Worm (Caenorhabditis elegans): Measurements from ENCODE around the gene kvs-1.

ce11 chrX:7750084-7750483 is 43.2 kb upstream of the kvs-1 start:
- TF ChIP-seq flt-1 (GFP tag; IDR thresholded peaks at IDR 0.05), result no peak
- no peak for TF ChIP-seq cog-1 (tag; optimal IDR thresholded peaks at IDR 0.05)
- TF ChIP-seq tab-1 (GFP tag; IDR thresholded peaks at IDR 0.05), result no peak
- TF ChIP-seq klf-2 (GFP tag; conservative IDR thresholded peaks at IDR 0.05), result no peak
- no peak for TF ChIP-seq ztf-23 (GFP tag; IDR thresholded peaks at IDR 0.05)
- no peak for TF ChIP-seq ztf-29 (GFP tag; IDR thresholded peaks at IDR 0.05)
- TF ChIP-seq ref-1 (GFP tag; conservative IDR thresholded peaks at IDR 0.05), result no peak
- no peak for TF ChIP-seq med-1 (GFP tag; optimal IDR thresholded peaks at IDR 0.05; ENCODE audit: insufficient read depth)

All from whole organism, midembryonic.